Worm (Caenorhabditis elegans): ENCODE results near the gene srh-217.

srh-217 gene

ce11 chrV:20195451-20196036 is at the start of gene srh-217, which contains the start of gene Y113G7B.28:
srh-217 (minus strand) TSS chrV:20195551.
Y113G7B.28 (plus strand) TSS chrV:20195986.
- no peak for TF ChIP-seq ztf-23 (GFP tag; IDR thresholded peaks at IDR 0.05)
- TF ChIP-seq cog-1 (tag; optimal IDR thresholded peaks at IDR 0.05), result no peak
- TF ChIP-seq tab-1 (GFP tag; IDR thresholded peaks at IDR 0.05), result no peak
- no peak for TF ChIP-seq flt-1 (GFP tag; IDR thresholded peaks at IDR 0.05)
- no peak for TF ChIP-seq ref-1 (GFP tag; conservative IDR thresholded peaks at IDR 0.05)
- TF ChIP-seq klf-2 (GFP tag; conservative IDR thresholded peaks at IDR 0.05), result no peak

- TF ChIP-seq klf-2 (GFP tag; conservative IDR thresholded peaks at IDR 0.05), result no peak
- no peak for TF ChIP-seq med-1 (GFP tag; optimal IDR thresholded peaks at IDR 0.05; ENCODE audit: insufficient read depth)
- TF ChIP-seq tab-1 (GFP tag; IDR thresholded peaks at IDR 0.05), result no peak
- 0 out of 2 replicates have a peak, but pooled peaks have one; percentile 41 for TF ChIP-seq flt-1 (GFP tag; IDR thresholded peaks at IDR 0.05)
- TF ChIP-seq T22C8.4 (GFP tag; IDR thresholded peaks at IDR 0.05), result no peak
- no peak for TF ChIP-seq ztf-29 (GFP tag; IDR thresholded peaks at IDR 0.05)
- TF ChIP-seq ref-1 (GFP tag; conservative IDR thresholded peaks at IDR 0.05), result no peak
Measured at ce11 chrV:20241243-20241862, 46.0 kb upstream of the srh-217 start.

ce11 chrV:20237429-20237828 is 42.1 kb upstream of the srh-217 start, which contains the start of gene sld-5:
sld-5 (minus strand) TSS chrV:20237745.
- TF ChIP-seq ref-1 (GFP tag; conservative IDR thresholded peaks at IDR 0.05), result no peak

- TF ChIP-seq ztf-29 (GFP tag; IDR thresholded peaks at IDR 0.05) (no peak), T22C8.4 (GFP tag; IDR thresholded peaks at IDR 0.05) (no peak), ref-1 (GFP tag; conservative IDR thresholded peaks at IDR 0.05) (no peak), ztf-23 (GFP tag; IDR thresholded peaks at IDR 0.05) (no peak), flt-1 (GFP tag; IDR thresholded peaks at IDR 0.05) (no peak), tab-1 (GFP tag; IDR thresholded peaks at IDR 0.05) (no peak), klf-2 (GFP tag; conservative IDR thresholded peaks at IDR 0.05) (no peak), med-1 (GFP tag; optimal IDR thresholded peaks at IDR 0.05; ENCODE audit: insufficient read depth) (no peak)
Measured at ce11 chrV:20235231-20235630, 39.9 kb upstream of the srh-217 start.

ce11 chrV:20234439-20234838 is 39.1 kb upstream of the srh-217 start:
- no peak for TF ChIP-seq T22C8.4 (GFP tag; IDR thresholded peaks at IDR 0.05)
- 0 out of 2 replicates have a peak, but pooled peaks have one; percentile 4 for TF ChIP-seq flt-1 (GFP tag; IDR thresholded peaks at IDR 0.05)

ce11 chrV:20233743-20234142 is 38.4 kb upstream of the srh-217 start, which contains the start of gene Y113G7B.15:
Y113G7B.15 (minus strand) TSS chrV:20233843.
- TF ChIP-seq med-1 (GFP tag; optimal IDR thresholded peaks at IDR 0.05; ENCODE audit: insufficient read depth) (no peak), tab-1 (GFP tag; IDR thresholded peaks at IDR 0.05) (no peak), ref-1 (GFP tag; conservative IDR thresholded peaks at IDR 0.05) (no peak), ztf-29 (GFP tag; IDR thresholded peaks at IDR 0.05) (no peak), klf-2 (GFP tag; conservative IDR thresholded peaks at IDR 0.05) (no peak), T22C8.4 (GFP tag; IDR thresholded peaks at IDR 0.05) (no peak)

ce11 chrV:20225312-20225711 is 30.0 kb upstream of the srh-217 start:
- no peak for TF ChIP-seq ref-1 (GFP tag; conservative IDR thresholded peaks at IDR 0.05)
- no peak for TF ChIP-seq T22C8.4 (GFP tag; IDR thresholded peaks at IDR 0.05)
- TF ChIP-seq ztf-23 (GFP tag; IDR thresholded peaks at IDR 0.05), result no peak
- no peak for TF ChIP-seq klf-2 (GFP tag; conservative IDR thresholded peaks at IDR 0.05)
- TF ChIP-seq med-1 (GFP tag; optimal IDR thresholded peaks at IDR 0.05; ENCODE audit: insufficient read depth), result no peak
- TF ChIP-seq tab-1 (GFP tag; IDR thresholded peaks at IDR 0.05), result no peak
- TF ChIP-seq ztf-29 (GFP tag; IDR thresholded peaks at IDR 0.05), result no peak

- TF ChIP-seq med-1 (GFP tag; optimal IDR thresholded peaks at IDR 0.05; ENCODE audit: insufficient read depth) (no peak), ztf-29 (GFP tag; IDR thresholded peaks at IDR 0.05) (no peak)
Measured at ce11 chrV:20223725-20224124, 28.4 kb upstream of the srh-217 start.

- TF ChIP-seq ztf-23 (GFP tag; IDR thresholded peaks at IDR 0.05) (no peak), ref-1 (GFP tag; conservative IDR thresholded peaks at IDR 0.05) (no peak), T22C8.4 (GFP tag; IDR thresholded peaks at IDR 0.05) (no peak), ztf-29 (GFP tag; IDR thresholded peaks at IDR 0.05) (no peak), flt-1 (GFP tag; IDR thresholded peaks at IDR 0.05) (no peak), tab-1 (GFP tag; IDR thresholded peaks at IDR 0.05) (no peak), cog-1 (tag; optimal IDR thresholded peaks at IDR 0.05) (no peak), klf-2 (GFP tag; conservative IDR thresholded peaks at IDR 0.05) (no peak), med-1 (GFP tag; optimal IDR thresholded peaks at IDR 0.05; ENCODE audit: insufficient read depth) (no peak)
Measured at ce11 chrV:20220604-20221003, 25.3 kb upstream of the srh-217 start.

ce11 chrV:20215197-20215596 is 19.8 kb upstream of the srh-217 start, which contains the start of gene Y113G7B.11:
Y113G7B.11 (minus strand) TSS chrV:20215297.
- TF ChIP-seq flt-1 (GFP tag; IDR thresholded peaks at IDR 0.05), result no peak
- no peak for TF ChIP-seq ref-1 (GFP tag; conservative IDR thresholded peaks at IDR 0.05)
- TF ChIP-seq cog-1 (tag; optimal IDR thresholded peaks at IDR 0.05), result no peak
- TF ChIP-seq med-1 (GFP tag; optimal IDR thresholded peaks at IDR 0.05; ENCODE audit: insufficient read depth), result no peak
- no peak for TF ChIP-seq T22C8.4 (GFP tag; IDR thresholded peaks at IDR 0.05)
- TF ChIP-seq tab-1 (GFP tag; IDR thresholded peaks at IDR 0.05), result no peak
- no peak for TF ChIP-seq ztf-23 (GFP tag; IDR thresholded peaks at IDR 0.05)
- no peak for TF ChIP-seq klf-2 (GFP tag; conservative IDR thresholded peaks at IDR 0.05)
- no peak for TF ChIP-seq ztf-29 (GFP tag; IDR thresholded peaks at IDR 0.05)

All from whole organism, midembryonic.